Fruit fly (Drosophila melanogaster) whole organism, embryonic: Measurements from ENCODE around the gene CG12581.
A peak's percentile ranks its signal among the peaks of the same experiment; 100 is the strongest.

Experiments
- Atf-2 ChIP-seq: fragments of 200-800 bp; sonication (Bioruptor generic); optimal IDR thresholded peaks from 2 replicates; lab custom pipeline; 2016; ENCODE audit warnings: missing biosample characterization, missing genetic modification characterization
- BEAF-32 ChIP-seq: fragments of 200-800 bp; sonication (Bioruptor generic); optimal IDR thresholded peaks from 3 replicates; lab custom pipeline; 2017; ENCODE audit warnings: missing biosample characterization, missing genetic modification characterization, mild to moderate bottlenecking, moderate library complexity, missing genetic modification reagents
- CG10462 ChIP-seq: fragments of 200-800 bp; sonication (Bioruptor generic); optimal IDR thresholded peaks from 2 replicates; lab custom pipeline; 2016; ENCODE audit warnings: missing biosample characterization, missing genetic modification characterization
- CG12071 ChIP-seq: fragments of 200-800 bp; sonication (Bioruptor generic); optimal IDR thresholded peaks from 3 replicates; lab custom pipeline; 2018; ENCODE audit warnings: missing biosample characterization, mild to moderate bottlenecking, missing genetic modification characterization
- CG12659 ChIP-seq: fragments of 200-800 bp; sonication (Bioruptor generic); optimal IDR thresholded peaks from 3 replicates; lab custom pipeline; 2017; ENCODE audit warnings: mild to moderate bottlenecking, missing biosample characterization, missing genetic modification reagents, missing genetic modification characterization
- CG15269 ChIP-seq: fragments of 200-800 bp; sonication (Bioruptor generic); optimal IDR thresholded peaks from 2 replicates; lab custom pipeline; 2018; ENCODE audit warnings: missing biosample characterization, mild to moderate bottlenecking, missing genetic modification characterization, moderate library complexity
- CG16813 ChIP-seq: fragments of 200-800 bp; sonication (Bioruptor generic); IDR thresholded peaks from 3 replicates; pipeline ENCODE4 v1.3.6; 2022; ENCODE audit warnings: missing biosample characterization, missing genetic modification characterization; ENCODE audit not compliant: partially characterized antibody
- CG17829 ChIP-seq: fragments of 200-800 bp; optimal IDR thresholded peaks from 2 replicates; lab custom pipeline; 2019; ENCODE audit warnings: missing biosample characterization, mild to moderate bottlenecking, missing genetic modification characterization, moderate library complexity
- CG18476 ChIP-seq: fragments of 200-800 bp; sonication (Bioruptor generic); optimal IDR thresholded peaks from 2 replicates; lab custom pipeline; 2016; ENCODE audit warnings: missing biosample characterization, mild to moderate bottlenecking, missing genetic modification characterization
- CG2129 ChIP-seq: fragments of 200-800 bp; sonication (Bioruptor generic); IDR thresholded peaks from 2 replicates; pipeline ENCODE4 v1.3.6; 2022; ENCODE audit warnings: missing biosample characterization, missing genetic modification characterization; ENCODE audit not compliant: partially characterized antibody
- CG31224 ChIP-seq: fragments of 200-800 bp; sonication (Bioruptor generic); IDR thresholded peaks from 2 replicates; pipeline ENCODE4 v1.3.6; 2022; ENCODE audit warnings: missing biosample characterization, missing genetic modification characterization
- CG31441 ChIP-seq: fragments of 200-800 bp; sonication (Bioruptor generic); IDR thresholded peaks from 2 replicates; pipeline ENCODE4 v1.3.6; 2022; ENCODE audit warnings: missing biosample characterization, missing genetic modification characterization
- CG3163 ChIP-seq: fragments of 200-800 bp; sonication (Bioruptor generic); optimal IDR thresholded peaks from 3 replicates; lab custom pipeline; 2016; ENCODE audit warnings: missing biosample characterization, missing genetic modification characterization
- CG33213 ChIP-seq: fragments of 200-800 bp; sonication (Bioruptor generic); optimal IDR thresholded peaks from 3 replicates; lab custom pipeline; 2016; ENCODE audit warnings: missing biosample characterization, missing genetic modification characterization
- CG4707 ChIP-seq: fragments of 200-800 bp; sonication (Bioruptor generic); optimal IDR thresholded peaks from 2 replicates; lab custom pipeline; 2018; ENCODE audit warnings: missing biosample characterization, mild to moderate bottlenecking, missing genetic modification characterization, moderate library complexity
- CG4730 ChIP-seq: fragments of 200-800 bp; sonication (Bioruptor generic); IDR thresholded peaks from 2 replicates; pipeline ENCODE4 v1.3.6; 2022; ENCODE audit warnings: missing biosample characterization, missing genetic modification characterization
- CG4820 ChIP-seq: fragments of 200-800 bp; sonication (Bioruptor generic); optimal IDR thresholded peaks from 3 replicates; lab custom pipeline; 2016; ENCODE audit warnings: missing biosample characterization, missing genetic modification characterization
- CG5953 ChIP-seq: fragments of 200-800 bp; sonication (Bioruptor generic); IDR thresholded peaks from 2 replicates; pipeline ENCODE4 v1.3.6; 2022; ENCODE audit warnings: missing biosample characterization, missing genetic modification characterization
- CG7786 ChIP-seq: fragments of 200-800 bp; sonication (Bioruptor generic); optimal IDR thresholded peaks from 2 replicates; lab custom pipeline; 2016; ENCODE audit warnings: missing biosample characterization, missing genetic modification characterization
- CG7987 ChIP-seq: fragments of 200-800 bp; sonication (Bioruptor generic); optimal IDR thresholded peaks from 2 replicates; lab custom pipeline; 2018; ENCODE audit warnings: missing biosample characterization, mild to moderate bottlenecking, missing genetic modification characterization, moderate library complexity
- CG8281 ChIP-seq: fragments of 200-800 bp; sonication (Bioruptor generic); optimal IDR thresholded peaks from 2 replicates; lab custom pipeline; 2018; ENCODE audit warnings: missing biosample characterization, mild to moderate bottlenecking, missing genetic modification characterization, moderate library complexity
- CG8478 ChIP-seq: fragments of >200 bp; optimal IDR thresholded peaks from 2 replicates; lab custom pipeline; 2018
- Dip2 ChIP-seq: fragments of 200-800 bp; sonication (Bioruptor generic); IDR thresholded peaks from 2 replicates; pipeline ENCODE4 v1.3.6; 2022; ENCODE audit warnings: missing biosample characterization, missing genetic modification characterization
- Dip3 ChIP-seq: fragments of 200-800 bp; sonication (Bioruptor generic); optimal IDR thresholded peaks from 3 replicates; lab custom pipeline; 2016; ENCODE audit warnings: missing biosample characterization, missing genetic modification characterization
- Drgx ChIP-seq: fragments of 200-800 bp; sonication (Bioruptor generic); IDR thresholded peaks from 2 replicates; pipeline ENCODE4 v1.3.6; 2022; ENCODE audit warnings: missing biosample characterization, missing genetic modification characterization
- Ets65A ChIP-seq: fragments of 200-800 bp; sonication (Bioruptor generic); peaks from one replicate; lab custom pipeline; 2016; ENCODE audit warnings: missing biosample characterization, missing genetic modification characterization
- GATAe ChIP-seq: fragments of 200-800 bp; sonication (Bioruptor generic); conservative IDR thresholded peaks from 2 replicates; pipeline ENCODE4 v1.3.6; 2022; ENCODE audit warnings: missing biosample characterization, missing genetic modification characterization
- HLH3B ChIP-seq: fragments of 200-800 bp; sonication (Bioruptor generic); IDR thresholded peaks from 2 replicates; pipeline ENCODE4 v1.3.6; 2022; ENCODE audit warnings: missing biosample characterization, missing genetic modification characterization
- HLH4C ChIP-seq: fragments of 200-800 bp; sonication (Bioruptor generic); IDR thresholded peaks from 3 replicates; pipeline ENCODE4 v1.3.6; 2022; ENCODE audit warnings: missing biosample characterization, missing genetic modification characterization; ENCODE audit not compliant: partially characterized antibody
- MTF-1 ChIP-seq: fragments of 200-800 bp; sonication (Bioruptor generic); optimal IDR thresholded peaks from 2 replicates; lab custom pipeline; 2018; ENCODE audit warnings: missing biosample characterization, mild to moderate bottlenecking, missing genetic modification characterization, borderline replicate concordance
- NK7.1 ChIP-seq: fragments of 200-800 bp; sonication (Bioruptor generic); optimal IDR thresholded peaks from 3 replicates; lab custom pipeline; 2016; ENCODE audit warnings: missing biosample characterization, missing genetic modification characterization
- Nf-YB ChIP-seq: fragments of 200-800 bp; sonication (Bioruptor generic); optimal IDR thresholded peaks from 3 replicates; lab custom pipeline; 2019; ENCODE audit warnings: missing biosample characterization, mild to moderate bottlenecking, missing genetic modification characterization, moderate library complexity
- Sin3A ChIP-seq: fragments of >200 bp; optimal IDR thresholded peaks from 2 replicates; lab custom pipeline; 2018
- Spps ChIP-seq: fragments of 200-800 bp; sonication (Bioruptor generic); optimal IDR thresholded peaks from 2 replicates; lab custom pipeline; 2018; ENCODE audit warnings: missing biosample characterization, mild to moderate bottlenecking, missing genetic modification characterization
- abd-A ChIP-seq: fragments of 200-800 bp; sonication (Bioruptor generic); optimal IDR thresholded peaks from 3 replicates; lab custom pipeline; 2019; ENCODE audit warnings: missing biosample characterization, mild to moderate bottlenecking, missing genetic modification characterization, moderate library complexity
- chif ChIP-seq, 2 experiments: fragments of 200-800 bp; sonication (Bioruptor generic); optimal IDR thresholded peaks; 3 replicates each; lab custom pipeline; 2016; ENCODE audit warnings: missing biosample characterization in 2 of 2, missing genetic modification characterization in 2 of 2
- dm ChIP-seq: fragments of 200-800 bp; sonication (Bioruptor generic); optimal IDR thresholded peaks from 3 replicates; lab custom pipeline; 2016; ENCODE audit warnings: missing biosample characterization, missing genetic modification characterization
- dysf ChIP-seq: fragments of 200-800 bp; sonication (Bioruptor generic); IDR thresholded peaks from 3 replicates; pipeline ENCODE4 v1.3.6; 2022; ENCODE audit warnings: missing biosample characterization, missing genetic modification characterization
- eyg ChIP-seq: fragments of 200-800 bp; sonication (Bioruptor generic); optimal IDR thresholded peaks from 3 replicates; lab custom pipeline; 2016; ENCODE audit warnings: missing biosample characterization, missing genetic modification characterization
- fd96Cb ChIP-seq: fragments of 200-800 bp; sonication (Bioruptor generic); optimal IDR thresholded peaks from 2 replicates; lab custom pipeline; 2018; ENCODE audit warnings: missing biosample characterization, mild to moderate bottlenecking, missing genetic modification characterization, moderate library complexity
- hbn ChIP-seq: fragments of 200-800 bp; sonication (Bioruptor generic); IDR thresholded peaks from 2 replicates; pipeline ENCODE4 v1.3.6; 2022; ENCODE audit warnings: missing biosample characterization, missing genetic modification characterization; ENCODE audit not compliant: partially characterized antibody
- ind ChIP-seq: fragments of 200-800 bp; sonication (Bioruptor generic); optimal IDR thresholded peaks from 3 replicates; lab custom pipeline; 2016; ENCODE audit warnings: missing biosample characterization, missing genetic modification characterization
- jigr1 ChIP-seq: fragments of 200-800 bp; sonication (Bioruptor generic); IDR thresholded peaks from 3 replicates; pipeline ENCODE4 v1.3.6; 2022; ENCODE audit warnings: missing biosample characterization, missing genetic modification characterization
- scrt ChIP-seq: fragments of 200-800 bp; sonication (Bioruptor generic); optimal IDR thresholded peaks from 2 replicates; lab custom pipeline; 2018; ENCODE audit warnings: missing biosample characterization, mild to moderate bottlenecking, missing genetic modification characterization, moderate library complexity
- ssp ChIP-seq: fragments of 200-800 bp; sonication (Bioruptor generic); IDR thresholded peaks from 2 replicates; pipeline ENCODE4 v1.3.6; 2022; ENCODE audit warnings: missing biosample characterization, missing genetic modification characterization
- tup ChIP-seq: fragments of 200-800 bp; sonication (Bioruptor generic); optimal IDR thresholded peaks from 2 replicates; lab custom pipeline; 2016; ENCODE audit warnings: missing biosample characterization, mild to moderate bottlenecking, missing genetic modification characterization, moderate library complexity
- usp ChIP-seq: fragments of >200 bp; optimal IDR thresholded peaks from 2 replicates; lab custom pipeline; 2017; ENCODE audit warnings: missing biosample characterization, missing genetic modification characterization
- vfl ChIP-seq: fragments of 200-800 bp; sonication (Bioruptor generic); optimal IDR thresholded peaks from 2 replicates; lab custom pipeline; 2016; ENCODE audit warnings: missing biosample characterization, missing genetic modification characterization
- zfh2 ChIP-seq: fragments of 200-800 bp; sonication (Bioruptor generic); optimal IDR thresholded peaks from 2 replicates; lab custom pipeline; 2016; ENCODE audit warnings: missing biosample characterization, missing genetic modification characterization

Gene CG12581

dm6 chr3R:4215264-4215993, 41.0 kb downstream of the CG12581 start, which contains the start of gene CG14636 (continued):
- peak; percentile 76 for TF ChIP-seq ind
- TF ChIP-seq CG31224: peak; percentile 69; the same call in 1 of the 2 replicates
- TF ChIP-seq CG18476: no peak
- TF ChIP-seq fd96Cb (tag; lab: Kevin White, UChicago): peak; percentile 40
- TF ChIP-seq abd-A (tag; lab: Kevin White, UChicago): no peak
- TF ChIP-seq CG10462: no peak
- TF ChIP-seq HLH4C (GFP tag; lab: Robert Waterston, UW): peak; percentile 54; the same call in 1 of the 3 replicates
- no peak for TF ChIP-seq MTF-1 (GFP tag; lab: Kevin White, UChicago)
- TF ChIP-seq CG12659: peak; percentile 76
- TF ChIP-seq CG8281 (tag; lab: Kevin White, UChicago): peak; percentile 35
- TF ChIP-seq CG12071 (GFP tag; lab: Kevin White, UChicago): peak; percentile 37
- peak; percentile 21 for TF ChIP-seq dm (GFP tag; lab: Kevin White, UChicago)
- TF ChIP-seq Dip2 (GFP tag; lab: Robert Waterston, UW): 0 out of 2 replicates have a peak, but pooled peaks have one; percentile 17
- peak; percentile 48; the same call in 1 of the 2 replicates for TF ChIP-seq GATAe (GFP tag; lab: Robert Waterston, UW)
- TF ChIP-seq Dip3 (GFP tag; lab: Kevin White, UChicago): peak; percentile 51
- peak; percentile 57 for TF ChIP-seq Atf-2 (GFP tag; lab: Kevin White, UChicago)
- TF ChIP-seq ssp (GFP tag; lab: Robert Waterston, UW): peak; percentile 65
- peak; percentile 83 for TF ChIP-seq CG15269 (tag; lab: Kevin White, UChicago)
- peak; percentile 25 for TF ChIP-seq CG17829
- peak; percentile 72 for TF ChIP-seq zfh2 (GFP tag; lab: Kevin White, UChicago)
- TF ChIP-seq tup (GFP tag; lab: Kevin White, UChicago): no peak
- TF ChIP-seq Ets65A (GFP tag; lab: Kevin White, UChicago): peak; percentile 87
- no peak for TF ChIP-seq CG4707 (GFP tag; lab: Kevin White, UChicago)
- no peak for TF ChIP-seq Sin3A (lab: Kevin White, UChicago)
- TF ChIP-seq NK7.1: peak; percentile 17
- TF ChIP-seq CG7786 (GFP tag; lab: Kevin White, UChicago): peak; percentile 66
- no peak for TF ChIP-seq CG3163 (GFP tag; lab: Kevin White, UChicago)
- TF ChIP-seq jigr1 (GFP tag; lab: Robert Waterston, UW): peak; percentile 67; the same call in 2 of the 3 replicates
- no peak for TF ChIP-seq BEAF-32 (GFP tag; lab: Kevin White, UChicago)
- TF ChIP-seq, all 482 proteins: peak for 334

dm6 chr3R:4220030-4220429, 45.6 kb downstream of the CG12581 start, which contains the start of gene CG31516:
CG31516 (minus strand) TSS chr3R:4220130.
- TF ChIP-seq CG4730 (GFP tag; lab: Robert Waterston, UW) (no peak), vfl (GFP tag; lab: Kevin White, UChicago) (no peak), usp (no peak), CG8478 (lab: Kevin White, UChicago) (no peak), eyg (GFP tag; lab: Kevin White, UChicago) (no peak), CG33213 (no peak), CG31441 (GFP tag; lab: Robert Waterston, UW) (no peak)
- TF ChIP-seq, all 482 proteins: peak for 0

- TF ChIP-seq chif (GFP tag; optimal IDR thresholded peaks at IDR 0.05; lab: Kevin White, UChicago) (peak; percentile 7 to 17), Spps (tag; lab: Kevin White, UChicago) (no peak), CG7987 (GFP tag; lab: Kevin White, UChicago) (peak; percentile 22), CG4820 (GFP tag; lab: Kevin White, UChicago) (no peak), Drgx (GFP tag; lab: Robert Waterston, UW) (0 out of 2 replicates have a peak, but pooled peaks have one; percentile 20), Nf-YB (GFP tag; lab: Kevin White, UChicago) (no peak), CG16813 (peak; percentile 98), scrt (no peak), CG2129 (peak; percentile 92), dysf (peak; percentile 25; the same call in 1 of the 3 replicates), hbn (peak; percentile 95), CG5953 (GFP tag; lab: Robert Waterston, UW) (no peak), HLH3B (no peak)
Measured at dm6 chr3R:4220780-4221179, 46.3 kb downstream of the CG12581 start.
